Worm (Caenorhabditis elegans) whole organism, L4/young adult: ENCODE measurements around the gene C23H3.5.
"Not testable (repeated sequence)": the region's sequence is repeated elsewhere in the genome, so short reads cannot be mapped to it uniquely, and the experiment has no call there.

Source experiments
- W03F9.2 ChIP-seq: fragments of 150-350 bp; optimal IDR thresholded peaks from 2 replicates; lab custom pipeline; 2014; ENCODE audit warnings: missing biosample characterization, missing genetic modification characterization
- dao-5 ChIP-seq: sonication (generic microtip); optimal IDR thresholded peaks from 2 replicates; lab custom pipeline; 2016; ENCODE audit warnings: missing genotype, missing genetic modification characterization, moderate library complexity, missing compliant biosample characterization
- him-1 ChIP-seq: sonication (generic microtip); optimal IDR thresholded peaks from 2 replicates; lab custom pipeline; 2016; ENCODE audit warnings: missing genotype, missing genetic modification reagents, missing genetic modification characterization, missing compliant biosample characterization

Gene C23H3.5

ce11 chrII:95177-95576 lies 47.8 kb downstream of the C23H3.5 start, which contains the start of gene C50D2.7:
Gene C50D2.7, minus strand, starts transcription at chrII:95277.
- no peak for TF ChIP-seq him-1 (tag; lab: Kevin White, UChicago)
- TF ChIP-seq dao-5 (tag; lab: Kevin White, UChicago), result no peak
- TF ChIP-seq W03F9.2, result no peak

- TF ChIP-seq W03F9.2 (peak; percentile 71), dao-5 (tag; lab: Kevin White, UChicago) (no peak), him-1 (tag; lab: Kevin White, UChicago) (no peak)
Observed at ce11 chrII:97992-98763, 50.8 kb downstream of the C23H3.5 start, which contains the start of the genes luc-7L3 and sftb-6. Gene luc-7L3, minus strand, starts transcription at chrII:98027. Gene sftb-6, plus strand, starts transcription at chrII:98404.

DNA sequence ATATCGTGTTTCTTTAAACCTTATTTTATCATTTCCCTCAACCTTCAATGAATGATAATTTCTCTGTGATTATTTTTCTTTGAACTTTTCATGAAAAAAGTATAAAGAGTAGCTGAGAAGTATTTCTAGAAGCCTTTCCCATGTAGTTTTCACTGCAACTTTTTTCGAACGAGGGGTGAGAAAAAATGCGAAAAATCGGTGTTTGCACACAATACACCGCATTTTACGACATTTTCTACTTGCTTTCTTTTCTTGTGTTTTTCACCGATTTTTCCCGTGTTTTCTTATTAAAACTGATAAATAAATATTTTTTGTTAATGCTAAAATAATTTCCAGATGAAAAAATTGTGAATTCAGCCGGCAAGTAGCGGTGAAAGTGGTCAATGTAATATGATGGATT lies 51.5 kb downstream of the C23H3.5 start, which contains the start of gene C50D2.10:
Gene C50D2.10 (plus strand): TSS at position 245 of the 400 bp plus-strand sequence.
- not testable (repeated sequence) for TF ChIP-seq W03F9.2; him-1 (tag; lab: Kevin White, UChicago); dao-5 (tag; lab: Kevin White, UChicago)
